Fruit fly (Drosophila melanogaster) whole organism, embryonic: ENCODE data around the gene PIP82.
A peak's percentile ranks its signal among the peaks of the same experiment; 100 is the strongest.

Experiments used
- B-H1 ChIP-seq: fragments of 200-800 bp; sonication (Bioruptor generic); IDR thresholded peaks from 3 replicates; pipeline ENCODE4 v1.3.6; 2022; ENCODE audit warnings: missing biosample characterization, missing genetic modification characterization
- CG10147 ChIP-seq: fragments of 200-800 bp; sonication (Bioruptor generic); optimal IDR thresholded peaks from 2 replicates; lab custom pipeline; 2019; ENCODE audit warnings: missing biosample characterization, mild to moderate bottlenecking, missing genetic modification characterization, moderate library complexity
- CG10366 ChIP-seq: fragments of 200-800 bp; sonication (Bioruptor generic); IDR thresholded peaks from 2 replicates; pipeline ENCODE4 v1.3.6; 2022; ENCODE audit warnings: missing biosample characterization, missing genetic modification characterization
- CG10654 ChIP-seq: fragments of 200-800 bp; sonication (Bioruptor generic); optimal IDR thresholded peaks from 2 replicates; lab custom pipeline; 2016; ENCODE audit warnings: missing biosample characterization, missing genetic modification characterization
- CG11504 ChIP-seq: fragments of 200-800 bp; sonication (Bioruptor generic); optimal IDR thresholded peaks from 3 replicates; lab custom pipeline; 2019; ENCODE audit warnings: missing biosample characterization, mild to moderate bottlenecking, missing genetic modification characterization, moderate library complexity
- CG12236 ChIP-seq: fragments of 200-800 bp; sonication (Bioruptor generic); optimal IDR thresholded peaks from 2 replicates; lab custom pipeline; 2016; ENCODE audit warnings: missing biosample characterization, missing genetic modification characterization
- CG12391 ChIP-seq: fragments of 200-800 bp; sonication (Bioruptor generic); optimal IDR thresholded peaks from 3 replicates; lab custom pipeline; 2018; ENCODE audit warnings: missing biosample characterization, mild to moderate bottlenecking, missing genetic modification characterization, moderate library complexity
- CG12769 ChIP-seq: fragments of 200-800 bp; sonication (Bioruptor generic); optimal IDR thresholded peaks from 2 replicates; lab custom pipeline; 2019; ENCODE audit warnings: missing biosample characterization, mild to moderate bottlenecking, missing genetic modification characterization, moderate library complexity
- CG14014 ChIP-seq: fragments of 200-800 bp; sonication (Bioruptor generic); IDR thresholded peaks from 2 replicates; pipeline ENCODE4 v1.3.6; 2022; ENCODE audit warnings: missing biosample characterization, missing genetic modification characterization
- CG14667 ChIP-seq: fragments of 200-800 bp; sonication (Bioruptor generic); IDR thresholded peaks from 2 replicates; pipeline ENCODE4 v1.3.6; 2022; ENCODE audit warnings: missing biosample characterization, missing genetic modification characterization
- CG15514 ChIP-seq: fragments of 200-800 bp; sonication (Bioruptor generic); optimal IDR thresholded peaks from 3 replicates; lab custom pipeline; 2017; ENCODE audit warnings: missing biosample characterization, missing genetic modification characterization, mild to moderate bottlenecking, moderate library complexity, missing genetic modification reagents
- CG17385 ChIP-seq: fragments of 200-800 bp; sonication (Bioruptor generic); optimal IDR thresholded peaks from 3 replicates; lab custom pipeline; 2018; ENCODE audit warnings: missing biosample characterization, mild to moderate bottlenecking, missing genetic modification characterization
- CG2712 ChIP-seq: fragments of 200-800 bp; optimal IDR thresholded peaks from 3 replicates; lab custom pipeline; 2019; ENCODE audit warnings: missing biosample characterization, mild to moderate bottlenecking, missing genetic modification characterization, moderate library complexity
- CG2889 ChIP-seq: fragments of 200-800 bp; sonication (Bioruptor generic); IDR thresholded peaks from 3 replicates; pipeline ENCODE4 v1.3.6; 2022; ENCODE audit warnings: missing biosample characterization, missing genetic modification characterization
- CG30403 ChIP-seq: fragments of 200-800 bp; sonication (Bioruptor generic); optimal IDR thresholded peaks from 3 replicates; lab custom pipeline; 2016; ENCODE audit warnings: missing biosample characterization, missing genetic modification characterization
- CG34422 ChIP-seq: fragments of 200-800 bp; sonication (Bioruptor generic); IDR thresholded peaks from 3 replicates; pipeline ENCODE4 v1.3.6; 2022; ENCODE audit warnings: missing biosample characterization, missing genetic modification characterization
- CG4404 ChIP-seq: fragments of 200-800 bp; sonication (Bioruptor generic); IDR thresholded peaks from 2 replicates; pipeline ENCODE4 v1.3.6; 2022; ENCODE audit warnings: missing biosample characterization, missing genetic modification characterization
- CG8290 ChIP-seq, 3 experiments: fragments of 200-800 bp; sonication (Bioruptor generic); optimal IDR thresholded peaks; 2 replicates each; lab custom pipeline; 2016 to 2019; ENCODE audit warnings: missing biosample characterization in 3 of 3, missing genetic modification characterization in 3 of 3, mild to moderate bottlenecking in 2 of 3, moderate library complexity in 1 of 3
- CG8924 ChIP-seq: fragments of 200-800 bp; optimal IDR thresholded peaks from 3 replicates; lab custom pipeline; 2019; ENCODE audit warnings: missing biosample characterization, mild to moderate bottlenecking, missing genetic modification characterization, moderate library complexity
- Ets65A ChIP-seq: fragments of 200-800 bp; sonication (Bioruptor generic); peaks from one replicate; lab custom pipeline; 2016; ENCODE audit warnings: missing biosample characterization, missing genetic modification characterization
- Gug ChIP-seq: fragments of 200-800 bp; sonication (Bioruptor generic); IDR thresholded peaks from 4 replicates; pipeline ENCODE4 v1.3.6; 2022; ENCODE audit warnings: missing biosample characterization, missing genetic modification characterization
- HLH3B ChIP-seq: fragments of 200-800 bp; sonication (Bioruptor generic); IDR thresholded peaks from 2 replicates; pipeline ENCODE4 v1.3.6; 2022; ENCODE audit warnings: missing biosample characterization, missing genetic modification characterization
- HLHmδ ChIP-seq: fragments of 200-800 bp; sonication (Bioruptor generic); optimal IDR thresholded peaks from 2 replicates; lab custom pipeline; 2018; ENCODE audit warnings: missing biosample characterization, mild to moderate bottlenecking, missing genetic modification characterization, moderate library complexity
- Hand ChIP-seq: fragments of 200-800 bp; sonication (Bioruptor generic); optimal IDR thresholded peaks from 2 replicates; lab custom pipeline; 2017; ENCODE audit warnings: mild to moderate bottlenecking, missing biosample characterization, missing genetic modification reagents, missing genetic modification characterization
- Meics ChIP-seq: fragments of 200-800 bp; sonication (Bioruptor generic); optimal IDR thresholded peaks from 2 replicates; lab custom pipeline; 2017; ENCODE audit warnings: missing biosample characterization, mild to moderate bottlenecking, missing genetic modification characterization
- Ravus ChIP-seq: fragments of 200-800 bp; sonication (Bioruptor generic); IDR thresholded peaks from 2 replicates; pipeline ENCODE4 v1.3.6; 2022; ENCODE audit warnings: missing biosample characterization, missing genetic modification characterization
- Sox102F ChIP-seq: fragments of 200-800 bp; sonication (Bioruptor generic); optimal IDR thresholded peaks from 2 replicates; lab custom pipeline; 2018; ENCODE audit warnings: missing biosample characterization, mild to moderate bottlenecking, missing genetic modification characterization, moderate library complexity
- Trl ChIP-seq, 3 experiments: fragments of >200 bp in 2 of 3; fragments of 200-800 bp in 1 of 3; sonication (Bioruptor generic) in 1 of 3; optimal IDR thresholded peaks; 2 replicates in 1 of 3; 3 replicates in 2 of 3; lab custom pipeline; 2016 to 2017; ENCODE audit warnings: missing biosample characterization in 1 of 3, missing genetic modification characterization in 1 of 3
- al ChIP-seq: fragments of 200-800 bp; sonication (Bioruptor generic); IDR thresholded peaks from 2 replicates; pipeline ENCODE4 v1.3.6; 2022; ENCODE audit warnings: missing biosample characterization, missing genetic modification characterization
- cas ChIP-seq: fragments of 200-800 bp; sonication (Bioruptor generic); IDR thresholded peaks from 2 replicates; pipeline ENCODE4 v1.3.6; 2022; ENCODE audit warnings: missing biosample characterization, missing genetic modification characterization
- eve ChIP-seq, 2 experiments: fragments of >200 bp; optimal IDR thresholded peaks; 2 replicates each; lab custom pipeline; 2017; ENCODE audit warnings: missing biosample characterization in 2 of 2, missing genetic modification characterization in 2 of 2
- ewg ChIP-seq: fragments of 200-800 bp; sonication (Bioruptor generic); optimal IDR thresholded peaks from 3 replicates; lab custom pipeline; 2017; ENCODE audit warnings: mild to moderate bottlenecking, missing biosample characterization, missing genetic modification reagents, missing genetic modification characterization
- fd64A ChIP-seq: fragments of 200-800 bp; sonication (Bioruptor generic); optimal IDR thresholded peaks from 3 replicates; lab custom pipeline; 2018; ENCODE audit warnings: missing biosample characterization, mild to moderate bottlenecking, missing genetic modification characterization
- gcm2 ChIP-seq: fragments of 200-800 bp; sonication (Bioruptor generic); optimal IDR thresholded peaks from 2 replicates; lab custom pipeline; 2016; ENCODE audit warnings: missing biosample characterization, missing genetic modification characterization
- gem ChIP-seq: fragments of 200-800 bp; sonication (Bioruptor generic); optimal IDR thresholded peaks from 2 replicates; lab custom pipeline; 2019; ENCODE audit warnings: missing biosample characterization, mild to moderate bottlenecking, missing genetic modification characterization, moderate library complexity
- grau ChIP-seq: fragments of 200-800 bp; optimal IDR thresholded peaks from 3 replicates; lab custom pipeline; 2019; ENCODE audit warnings: missing biosample characterization, mild to moderate bottlenecking, missing genetic modification characterization, moderate library complexity
- her ChIP-seq: fragments of 200-800 bp; sonication (Bioruptor generic); optimal IDR thresholded peaks from 2 replicates; lab custom pipeline; 2016; ENCODE audit warnings: missing biosample characterization, missing genetic modification characterization
- hkb ChIP-seq, 2 experiments: fragments of 200-800 bp in 1 of 2; fragments of >200 bp in 1 of 2; sonication (Bioruptor generic) in 1 of 2; IDR thresholded peaks in 1 of 2; optimal IDR thresholded peaks in 1 of 2; 2 replicates each; pipeline versions ENCODE4 v1.3.6 to Lab custom; 2017 to 2022; ENCODE audit warnings: missing biosample characterization in 1 of 2, missing genetic modification characterization in 1 of 2
- lilli ChIP-seq: fragments of 200-800 bp; sonication (Bioruptor generic); optimal IDR thresholded peaks from 3 replicates; lab custom pipeline; 2016; ENCODE audit warnings: missing biosample characterization, missing genetic modification characterization
- pnt ChIP-seq: fragments of 200-800 bp; sonication (Bioruptor generic); optimal IDR thresholded peaks from 3 replicates; lab custom pipeline; 2016; ENCODE audit warnings: missing biosample characterization, missing genetic modification characterization
- prd ChIP-seq, 3 experiments: fragments of >200 bp in 2 of 3; fragments of 200-800 bp in 1 of 3; sonication (Bioruptor generic) in 1 of 3; optimal IDR thresholded peaks in 2 of 3; IDR thresholded peaks in 1 of 3; 2 replicates in 2 of 3; 3 replicates in 1 of 3; pipeline versions ENCODE4 v1.3.6 to Lab custom; 2017 to 2022; ENCODE audit warnings: missing biosample characterization in 1 of 3, missing genetic modification characterization in 1 of 3
- psq ChIP-seq: fragments of 200-800 bp; sonication (Bioruptor generic); optimal IDR thresholded peaks from 2 replicates; lab custom pipeline; 2017; ENCODE audit warnings: missing biosample characterization, missing genetic modification characterization
- sc ChIP-seq, 3 experiments: fragments of >200 bp in 2 of 3; fragments of 200-800 bp in 1 of 3; sonication (Bioruptor generic) in 1 of 3; optimal IDR thresholded peaks; 2 replicates in 2 of 3; 3 replicates in 1 of 3; lab custom pipeline; 2017; ENCODE audit warnings: mild to moderate bottlenecking in 1 of 3, missing biosample characterization in 1 of 3, missing genetic modification characterization in 1 of 3, missing genetic modification reagents in 1 of 3
- sob ChIP-seq: fragments of 200-800 bp; sonication (Bioruptor generic); IDR thresholded peaks from 2 replicates; pipeline ENCODE4 v1.3.6; 2022; ENCODE audit warnings: missing biosample characterization, missing genetic modification characterization
- ttk ChIP-seq: fragments of 200-800 bp; sonication (Bioruptor generic); IDR thresholded peaks from 2 replicates; pipeline ENCODE4 v2.1.2; 2022; ENCODE audit warnings: missing biosample characterization, missing genetic modification characterization
- unpg ChIP-seq: fragments of 200-800 bp; sonication (Bioruptor generic); optimal IDR thresholded peaks from 3 replicates; lab custom pipeline; 2018; ENCODE audit warnings: missing biosample characterization, mild to moderate bottlenecking, missing genetic modification characterization, moderate library complexity
- wor ChIP-seq: fragments of 200-800 bp; sonication (Bioruptor generic); IDR thresholded peaks from 2 replicates; pipeline ENCODE4 v1.3.6; 2022; ENCODE audit warnings: missing biosample characterization, missing genetic modification characterization
- zfh1 ChIP-seq: fragments of 200-800 bp; sonication (Bioruptor generic); IDR thresholded peaks from 3 replicates; pipeline ENCODE4 v1.3.6; 2022; ENCODE audit warnings: missing biosample characterization, missing genetic modification characterization

The PIP82 gene

dm6 chrX:8536649-8537048 is 7.2 kb upstream of the PIP82 start (continued):
- TF ChIP-seq prd (optimal IDR thresholded peaks at IDR 0.05; lab: Kevin White, UChicago), result no peak
- TF ChIP-seq prd (GFP tag; IDR thresholded peaks at IDR 0.05; lab: Robert Waterston, UW), result peak; percentile 49; the same call in 1 of the 3 replicates
- TF ChIP-seq CG8924 (tag; lab: Kevin White, UChicago), result peak; percentile 0
- TF ChIP-seq CG34422 (GFP tag; lab: Robert Waterston, UW), result 0 out of 3 replicates have a peak, but pooled peaks have one; percentile 46
- no peak for TF ChIP-seq cas
- no peak for TF ChIP-seq CG4404
- TF ChIP-seq CG12391 (tag; lab: Kevin White, UChicago), result peak; percentile 4
- TF ChIP-seq CG2712 (tag; lab: Kevin White, UChicago), result peak; percentile 10
- peak; percentile 60 for TF ChIP-seq ttk (GFP tag; lab: Robert Waterston, UW)
- TF ChIP-seq Trl (optimal IDR thresholded peaks at IDR 0.05; lab: Kevin White, UChicago), result no peak
- TF ChIP-seq Trl (GFP tag; optimal IDR thresholded peaks at IDR 0.05; lab: Kevin White, UChicago), result peak; percentile 46
- peak; percentile 40; the same call in 1 of the 3 replicates for TF ChIP-seq zfh1 (GFP tag; lab: Robert Waterston, UW)
- 0 out of 2 replicates have a peak, but pooled peaks have one; percentile 40 for TF ChIP-seq CG14014 (GFP tag; lab: Robert Waterston, UW)
- peak; percentile 24 for TF ChIP-seq Sox102F (GFP tag; lab: Kevin White, UChicago)
- peak; percentile 43 for TF ChIP-seq gem
- TF ChIP-seq CG10147 (GFP tag; lab: Kevin White, UChicago), result no peak
- TF ChIP-seq sob (GFP tag; lab: Robert Waterston, UW), result peak; percentile 62
- TF ChIP-seq psq (GFP tag; lab: Kevin White, UChicago), result no peak
- TF ChIP-seq grau, result peak; percentile 80
- TF ChIP-seq CG14667 (GFP tag; lab: Robert Waterston, UW), result no peak
- peak; percentile 14 for TF ChIP-seq CG17385
- TF ChIP-seq Ravus, result no peak
- peak; percentile 10 for TF ChIP-seq unpg (GFP tag; lab: Kevin White, UChicago)
- TF ChIP-seq CG10654 (GFP tag; lab: Kevin White, UChicago), result no peak
- TF ChIP-seq her (GFP tag; lab: Kevin White, UChicago), result peak; percentile 14
- TF ChIP-seq al, result no peak
- no peak for TF ChIP-seq CG12236 (GFP tag; lab: Kevin White, UChicago)
- no peak for TF ChIP-seq CG8290 (GFP tag; optimal IDR thresholded peaks at IDR 0.05; lab: Kevin White, UChicago)
- peak in 1 of 2 experiments; percentile 45 for TF ChIP-seq CG8290 (tag; optimal IDR thresholded peaks at IDR 0.05; lab: Kevin White, UChicago)
- no peak for TF ChIP-seq fd64A (GFP tag; lab: Kevin White, UChicago)
- 0 out of 3 replicates have a peak, but pooled peaks have one; percentile 7 for TF ChIP-seq CG2889 (GFP tag; lab: Robert Waterston, UW)
- TF ChIP-seq ewg (GFP tag; lab: Kevin White, UChicago), result no peak
- TF ChIP-seq Gug (GFP tag; lab: Robert Waterston, UW), result peak; percentile 43; the same call in 1 of the 4 replicates
- TF ChIP-seq CG30403 (GFP tag; lab: Kevin White, UChicago), result peak; percentile 4
- TF ChIP-seq HLH3B (GFP tag; lab: Robert Waterston, UW), result 0 out of 2 replicates have a peak, but pooled peaks have one; percentile 41
- TF ChIP-seq Ets65A (GFP tag; lab: Kevin White, UChicago), result peak; percentile 89
- no peak for TF ChIP-seq gcm2 (GFP tag; lab: Kevin White, UChicago)
- TF ChIP-seq hkb (optimal IDR thresholded peaks at IDR 0.05; lab: Kevin White, UChicago), result no peak
- peak; percentile 58; the same call in 1 of the 2 replicates for TF ChIP-seq hkb (GFP tag; IDR thresholded peaks at IDR 0.05; lab: Robert Waterston, UW)
- TF ChIP-seq pnt (GFP tag; lab: Kevin White, UChicago), result no peak
- peak; percentile 14; the same call in 2 of the 3 replicates for TF ChIP-seq B-H1 (GFP tag; lab: Robert Waterston, UW)
- TF ChIP-seq CG11504 (tag; lab: Kevin White, UChicago), result peak; percentile 71
- TF ChIP-seq HLHmδ (GFP tag; lab: Kevin White, UChicago), result no peak
- peak; percentile 49 for TF ChIP-seq CG12769 (tag; lab: Kevin White, UChicago)
- TF ChIP-seq Hand, result no peak
- TF ChIP-seq lilli, result peak; percentile 58
- TF ChIP-seq Meics (GFP tag; lab: Kevin White, UChicago), result peak; percentile 15
- peak; percentile 0 for TF ChIP-seq CG15514 (GFP tag; lab: Kevin White, UChicago)
- TF ChIP-seq wor (GFP tag; lab: Robert Waterston, UW), result peak; percentile 13; the same call in 1 of the 2 replicates
- no peak for TF ChIP-seq CG10366 (GFP tag; lab: Robert Waterston, UW)
- no peak for TF ChIP-seq sc (optimal IDR thresholded peaks at IDR 0.05; lab: Kevin White, UChicago)
- TF ChIP-seq sc (GFP tag; optimal IDR thresholded peaks at IDR 0.05; lab: Kevin White, UChicago), result no peak
- TF ChIP-seq eve (GFP tag; optimal IDR thresholded peaks at IDR 0.05; lab: Kevin White, UChicago), result peak in 1 of 2 experiments; percentile 6
